Fruit fly (Drosophila melanogaster) whole organism, embryonic: ENCODE measurements around the gene CG34310.

ENCODE experiments used
- Bgb ChIP-seq: fragments of 200-800 bp; sonication (Bioruptor generic); IDR thresholded peaks from 2 replicates; pipeline ENCODE4 v1.3.6; 2022; ENCODE audit warnings: missing biosample characterization, missing genetic modification characterization; ENCODE audit not compliant: partially characterized antibody
- CG10959 ChIP-seq: fragments of 200-800 bp; sonication (Bioruptor generic); IDR thresholded peaks from 2 replicates; pipeline ENCODE4 v1.3.6; 2022; ENCODE audit warnings: missing biosample characterization, missing genetic modification characterization
- CG14710 ChIP-seq: fragments of 200-800 bp; sonication (Bioruptor generic); optimal IDR thresholded peaks from 3 replicates; lab custom pipeline; 2019; ENCODE audit warnings: missing biosample characterization, mild to moderate bottlenecking, missing genetic modification characterization, moderate library complexity
- CG14860 ChIP-seq: fragments of 200-800 bp; sonication (Bioruptor generic); IDR thresholded peaks from 3 replicates; pipeline ENCODE4 v1.3.6; 2022; ENCODE audit warnings: missing biosample characterization, missing genetic modification characterization; ENCODE audit not compliant: partially characterized antibody
- CG1603 ChIP-seq: fragments of 200-800 bp; sonication (Bioruptor generic); optimal IDR thresholded peaks from 2 replicates; lab custom pipeline; 2019; ENCODE audit warnings: missing biosample characterization, mild to moderate bottlenecking, missing genetic modification characterization, moderate library complexity
- CG16813 ChIP-seq: fragments of 200-800 bp; sonication (Bioruptor generic); IDR thresholded peaks from 3 replicates; pipeline ENCODE4 v1.3.6; 2022; ENCODE audit warnings: missing biosample characterization, missing genetic modification characterization; ENCODE audit not compliant: partially characterized antibody
- CG17186 ChIP-seq: fragments of 200-800 bp; sonication (Bioruptor generic); optimal IDR thresholded peaks from 3 replicates; lab custom pipeline; 2017; ENCODE audit warnings: missing biosample characterization, missing genetic modification reagents, missing genetic modification characterization
- CG1792 ChIP-seq: fragments of 200-800 bp; sonication (Bioruptor generic); optimal IDR thresholded peaks from 2 replicates; lab custom pipeline; 2016; ENCODE audit warnings: missing biosample characterization, missing genetic modification characterization
- CG2129 ChIP-seq: fragments of 200-800 bp; sonication (Bioruptor generic); IDR thresholded peaks from 2 replicates; pipeline ENCODE4 v1.3.6; 2022; ENCODE audit warnings: missing biosample characterization, missing genetic modification characterization; ENCODE audit not compliant: partially characterized antibody
- CG34224 ChIP-seq: fragments of 200-800 bp; sonication (Bioruptor generic); IDR thresholded peaks from 3 replicates; pipeline ENCODE4 v1.3.6; 2022; ENCODE audit warnings: missing biosample characterization, missing genetic modification characterization; ENCODE audit not compliant: partially characterized antibody
- CG3995 ChIP-seq: fragments of 200-800 bp; sonication (Bioruptor generic); optimal IDR thresholded peaks from 3 replicates; lab custom pipeline; 2016; ENCODE audit warnings: missing biosample characterization, missing genetic modification characterization
- CG4617 ChIP-seq: fragments of 200-800 bp; sonication (Bioruptor generic); optimal IDR thresholded peaks from 3 replicates; lab custom pipeline; 2016; ENCODE audit warnings: missing biosample characterization, missing genetic modification characterization, borderline replicate concordance
- CG6791 ChIP-seq: fragments of 200-800 bp; sonication (Bioruptor generic); IDR thresholded peaks from 3 replicates; pipeline ENCODE4 v1.3.6; 2022; ENCODE audit warnings: missing biosample characterization, missing genetic modification characterization; ENCODE audit not compliant: partially characterized antibody
- CG7928 ChIP-seq: fragments of 200-800 bp; sonication (Bioruptor generic); optimal IDR thresholded peaks from 2 replicates; lab custom pipeline; 2017; ENCODE audit warnings: missing biosample characterization, mild to moderate bottlenecking, missing genetic modification characterization
- CG8388 ChIP-seq: fragments of 200-800 bp; sonication (Bioruptor generic); optimal IDR thresholded peaks from 2 replicates; lab custom pipeline; 2019; ENCODE audit warnings: missing biosample characterization, mild to moderate bottlenecking, missing genetic modification characterization, moderate library complexity
- CG9797 ChIP-seq: fragments of 200-800 bp; sonication (Bioruptor generic); optimal IDR thresholded peaks from 3 replicates; lab custom pipeline; 2018; ENCODE audit warnings: missing biosample characterization, mild to moderate bottlenecking, missing genetic modification characterization
- CHES-1-like ChIP-seq: fragments of 200-800 bp; sonication (Bioruptor generic); optimal IDR thresholded peaks from 2 replicates; lab custom pipeline; 2016; ENCODE audit warnings: missing biosample characterization, missing genetic modification characterization
- D ChIP-seq, 2 experiments: fragments of 200-800 bp in 1 of 2; fragments of >200 bp in 1 of 2; sonication (Bioruptor generic) in 1 of 2; optimal IDR thresholded peaks; 2 replicates in 1 of 2; 3 replicates in 1 of 2; lab custom pipeline; 2017; ENCODE audit warnings: mild to moderate bottlenecking in 1 of 2, missing biosample characterization in 1 of 2, missing genetic modification characterization in 1 of 2, missing genetic modification reagents in 1 of 2
- Dip2 ChIP-seq: fragments of 200-800 bp; sonication (Bioruptor generic); IDR thresholded peaks from 2 replicates; pipeline ENCODE4 v1.3.6; 2022; ENCODE audit warnings: missing biosample characterization, missing genetic modification characterization
- Dll ChIP-seq: fragments of 200-800 bp; sonication (Bioruptor generic); IDR thresholded peaks from 4 replicates; pipeline ENCODE4 v1.3.6; 2022; ENCODE audit warnings: missing biosample characterization, missing genetic modification characterization; ENCODE audit not compliant: partially characterized antibody
- Doc3 ChIP-seq: fragments of 200-800 bp; sonication (Bioruptor generic); IDR thresholded peaks from 3 replicates; pipeline ENCODE4 v1.3.6; 2022; ENCODE audit warnings: missing biosample characterization, missing genetic modification characterization; ENCODE audit not compliant: partially characterized antibody
- Dref ChIP-seq: fragments of 200-800 bp; sonication (Bioruptor generic); IDR thresholded peaks from 2 replicates; pipeline ENCODE4 v1.3.6; 2022; ENCODE audit warnings: missing biosample characterization, missing genetic modification characterization
- Elba2 ChIP-seq: fragments of 200-800 bp; sonication (Bioruptor generic); optimal IDR thresholded peaks from 3 replicates; lab custom pipeline; 2016; ENCODE audit warnings: missing biosample characterization, missing genetic modification characterization
- Ets97D ChIP-seq: fragments of 200-800 bp; sonication (Bioruptor generic); optimal IDR thresholded peaks from 3 replicates; lab custom pipeline; 2016; ENCODE audit warnings: missing biosample characterization, missing genetic modification characterization
- Gsc ChIP-seq: fragments of 200-800 bp; sonication (Bioruptor generic); IDR thresholded peaks from 2 replicates; pipeline ENCODE4 v1.3.6; 2022; ENCODE audit warnings: missing biosample characterization, missing genetic modification characterization
- HHEX ChIP-seq: fragments of 200-800 bp; sonication (Bioruptor generic); optimal IDR thresholded peaks from 3 replicates; lab custom pipeline; 2017; ENCODE audit warnings: missing biosample characterization, mild to moderate bottlenecking, missing genetic modification characterization, missing genetic modification reagents
- Lhr ChIP-seq: fragments of 200-800 bp; sonication (Bioruptor generic); optimal IDR thresholded peaks from 3 replicates; lab custom pipeline; 2017; ENCODE audit warnings: mild to moderate bottlenecking, missing biosample characterization, missing genetic modification reagents, missing genetic modification characterization
- MESR4 ChIP-seq: fragments of 200-800 bp; sonication (Bioruptor generic); optimal IDR thresholded peaks from 2 replicates; lab custom pipeline; 2018; ENCODE audit warnings: missing biosample characterization, mild to moderate bottlenecking, missing genetic modification characterization, moderate library complexity
- Opbp ChIP-seq: fragments of 200-800 bp; sonication (Bioruptor generic); IDR thresholded peaks from 3 replicates; pipeline ENCODE4 v1.3.6; 2022; ENCODE audit warnings: missing biosample characterization, missing genetic modification characterization; ENCODE audit not compliant: partially characterized antibody
- Sin3A ChIP-seq: fragments of >200 bp; optimal IDR thresholded peaks from 2 replicates; lab custom pipeline; 2018
- YL-1 ChIP-seq: fragments of 200-800 bp; sonication (Bioruptor generic); optimal IDR thresholded peaks from 3 replicates; lab custom pipeline; 2017; ENCODE audit warnings: missing biosample characterization, mild to moderate bottlenecking, missing genetic modification characterization
- ash1 ChIP-seq: fragments of 200-800 bp; sonication (Bioruptor generic); optimal IDR thresholded peaks from 2 replicates; lab custom pipeline; 2018; ENCODE audit warnings: missing biosample characterization, mild to moderate bottlenecking, missing genetic modification characterization
- bbx ChIP-seq: fragments of 200-800 bp; sonication (Bioruptor generic); IDR thresholded peaks from 2 replicates; pipeline ENCODE4 v1.3.6; 2022; ENCODE audit warnings: missing biosample characterization, missing genetic modification characterization; ENCODE audit not compliant: partially characterized antibody
- gfzf ChIP-seq: fragments of 200-800 bp; sonication (Bioruptor generic); optimal IDR thresholded peaks from 2 replicates; lab custom pipeline; 2016; ENCODE audit warnings: missing biosample characterization, mild to moderate bottlenecking, missing genetic modification characterization, moderate library complexity
- gsb-n ChIP-seq: fragments of 200-800 bp; sonication (Bioruptor generic); optimal IDR thresholded peaks from 3 replicates; lab custom pipeline; 2018; ENCODE audit warnings: missing biosample characterization, mild to moderate bottlenecking, missing genetic modification characterization
- inv ChIP-seq: fragments of 200-800 bp; sonication (Bioruptor generic); IDR thresholded peaks from 2 replicates; pipeline ENCODE4 v1.3.6; 2022; ENCODE audit warnings: missing biosample characterization, missing genetic modification characterization; ENCODE audit not compliant: partially characterized antibody
- nerfin-2 ChIP-seq: fragments of 200-800 bp; sonication (Bioruptor generic); IDR thresholded peaks from 2 replicates; pipeline ENCODE4 v1.3.6; 2022; ENCODE audit warnings: missing biosample characterization, missing genetic modification characterization; ENCODE audit not compliant: partially characterized antibody
- onecut ChIP-seq: fragments of 200-800 bp; sonication (Bioruptor generic); IDR thresholded peaks from 2 replicates; pipeline ENCODE4 v1.3.6; 2022; ENCODE audit warnings: missing biosample characterization, missing genetic modification characterization
- pzg ChIP-seq: fragments of 200-800 bp; sonication (Bioruptor generic); optimal IDR thresholded peaks from 3 replicates; lab custom pipeline; 2018; ENCODE audit warnings: missing biosample characterization, mild to moderate bottlenecking, missing genetic modification characterization, moderate library complexity
- sd ChIP-seq: fragments of 200-800 bp; sonication (Bioruptor generic); optimal IDR thresholded peaks from 3 replicates; lab custom pipeline; 2018; ENCODE audit warnings: missing biosample characterization, mild to moderate bottlenecking, missing genetic modification characterization, moderate library complexity
- sna ChIP-seq: fragments of 200-800 bp; sonication (Bioruptor generic); IDR thresholded peaks from 2 replicates; pipeline ENCODE4 v1.3.6; 2022; ENCODE audit warnings: missing biosample characterization, missing genetic modification characterization; ENCODE audit not compliant: partially characterized antibody
- ssp ChIP-seq: fragments of 200-800 bp; sonication (Bioruptor generic); IDR thresholded peaks from 2 replicates; pipeline ENCODE4 v1.3.6; 2022; ENCODE audit warnings: missing biosample characterization, missing genetic modification characterization
- vnd ChIP-seq: fragments of 200-800 bp; sonication (Bioruptor generic); IDR thresholded peaks from 3 replicates; pipeline ENCODE4 v1.3.6; 2022; ENCODE audit warnings: missing biosample characterization, missing genetic modification characterization; ENCODE audit not compliant: partially characterized antibody
- vvl ChIP-seq: fragments of 200-800 bp; sonication (Bioruptor generic); IDR thresholded peaks from 2 replicates; pipeline ENCODE4 v1.3.6; 2022; ENCODE audit warnings: missing biosample characterization, missing genetic modification characterization
- zen2 ChIP-seq: fragments of 200-800 bp; sonication (Bioruptor generic); IDR thresholded peaks from 3 replicates; pipeline ENCODE4 v1.3.6; 2022; ENCODE audit warnings: missing biosample characterization, missing genetic modification characterization; ENCODE audit not compliant: partially characterized antibody

The CG34310 gene

DNA sequence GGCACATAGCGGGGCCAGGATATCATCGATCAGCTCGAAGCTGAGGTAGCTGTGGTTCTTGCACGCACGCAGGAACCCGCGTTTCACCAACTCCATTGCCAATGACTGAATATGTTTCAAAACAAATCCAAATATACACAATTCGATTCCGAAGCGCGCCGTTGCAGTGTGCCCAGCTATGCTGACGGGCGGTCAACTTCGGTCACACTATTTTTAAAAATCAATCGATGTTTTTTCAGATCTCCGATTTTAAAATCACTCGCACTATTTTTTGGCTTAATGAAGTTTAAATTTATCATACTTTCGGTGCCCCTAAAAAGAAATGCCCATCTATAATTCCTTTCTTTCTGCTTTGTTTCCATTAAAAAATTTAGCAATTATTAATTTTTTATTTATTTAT lies 14.0 kb downstream of the CG34310 start, which contains the start of gene Nse1 (continued):
- TF ChIP-seq vvl (GFP tag; lab: Robert Waterston, UW) (peak; percentile 9; the same call in 1 of the 2 replicates), vnd (GFP tag; lab: Robert Waterston, UW) (peak; percentile 50; the same call in 1 of the 3 replicates), CG10959 (GFP tag; lab: Robert Waterston, UW) (no peak), CG14710 (tag; lab: Kevin White, UChicago) (peak; percentile 38), D (optimal IDR thresholded peaks at IDR 0.05; lab: Kevin White, UChicago) (peak; percentile 11), D (GFP tag; optimal IDR thresholded peaks at IDR 0.05; lab: Kevin White, UChicago) (no peak), CG14860 (GFP tag; lab: Robert Waterston, UW) (peak; percentile 17; the same call in 1 of the 3 replicates), CG7928 (GFP tag; lab: Kevin White, UChicago) (no peak), CG16813 (GFP tag; lab: Robert Waterston, UW) (peak; percentile 71), gfzf (GFP tag; lab: Kevin White, UChicago) (peak; percentile 73), ssp (GFP tag; lab: Robert Waterston, UW) (no peak), MESR4 (GFP tag; lab: Kevin White, UChicago) (peak; percentile 22), gsb-n (tag; lab: Kevin White, UChicago) (no peak), CG9797 (peak; percentile 81), sd (tag; lab: Kevin White, UChicago) (no peak), CG2129 (GFP tag; lab: Robert Waterston, UW) (peak; percentile 38; the same call in 1 of the 2 replicates), Dref (GFP tag; lab: Robert Waterston, UW) (peak; percentile 76), CHES-1-like (GFP tag; lab: Kevin White, UChicago) (no peak), CG17186 (GFP tag; lab: Kevin White, UChicago) (peak; percentile 48), Elba2 (GFP tag; lab: Kevin White, UChicago) (peak; percentile 85), CG34224 (GFP tag; lab: Robert Waterston, UW) (peak; percentile 78), Dll (GFP tag; lab: Robert Waterston, UW) (peak; percentile 75; the same call in 3 of the 4 replicates), Sin3A (lab: Kevin White, UChicago) (peak; percentile 32), sna (GFP tag; lab: Robert Waterston, UW) (peak; percentile 78), onecut (GFP tag; lab: Robert Waterston, UW) (peak; percentile 52), pzg (GFP tag; lab: Kevin White, UChicago) (peak; percentile 82), CG6791 (GFP tag; lab: Robert Waterston, UW) (peak; percentile 75), CG1792 (GFP tag; lab: Kevin White, UChicago) (no peak), Bgb (GFP tag; lab: Robert Waterston, UW) (peak; percentile 83), CG3995 (peak; percentile 84), Lhr (peak; percentile 24), nerfin-2 (GFP tag; lab: Robert Waterston, UW) (0 out of 2 replicates have a peak, but pooled peaks have one; percentile 36), YL-1 (GFP tag; lab: Kevin White, UChicago) (peak; percentile 37), bbx (peak; percentile 79), Opbp (GFP tag; lab: Robert Waterston, UW) (peak; percentile 79; the same call in 2 of the 3 replicates), Doc3 (GFP tag; lab: Robert Waterston, UW) (peak; percentile 61), zen2 (GFP tag; lab: Robert Waterston, UW) (peak; percentile 52; the same call in 2 of the 3 replicates), CG4617 (peak; percentile 9), Gsc (no peak), Ets97D (GFP tag; lab: Kevin White, UChicago) (peak; percentile 46), Dip2 (no peak), HHEX (no peak), CG1603 (tag; lab: Kevin White, UChicago) (peak; percentile 66), CG8388 (no peak), ash1 (GFP tag; lab: Kevin White, UChicago) (no peak), inv (GFP tag; lab: Robert Waterston, UW) (peak; percentile 67)
